Fruit fly (Drosophila melanogaster): Measurements from ENCODE around the gene CG16952.

The CG16952 gene

dm6 chrX:15909564-15910284, 39.7 kb downstream of the CG16952 start, which contains the start of gene CycD (continued):
- TF ChIP-seq klu (GFP tag; IDR thresholded peaks at IDR 0.05) (no peak), pzg (GFP tag; optimal IDR thresholded peaks at IDR 0.05) (peak; percentile 58), bowl (GFP tag; IDR thresholded peaks at IDR 0.05) (no peak), CG11696 (GFP tag; IDR thresholded peaks at IDR 0.05) (no peak), Opbp (GFP tag; IDR thresholded peaks at IDR 0.05; ENCODE audit: partially characterized antibody) (peak; percentile 78), bab2 (GFP tag; optimal IDR thresholded peaks at IDR 0.05) (no peak), CG15601 (tag; optimal IDR thresholded peaks at IDR 0.05) (no peak), Pdp1 (GFP tag; optimal IDR thresholded peaks at IDR 0.05) (peak; percentile 4 to 37), odd (GFP tag; optimal IDR thresholded peaks at IDR 0.05) (no peak), CG4424 (GFP tag; optimal IDR thresholded peaks at IDR 0.05) (peak; percentile 15), Camta (GFP tag; optimal IDR thresholded peaks at IDR 0.05) (no peak), H2.0 (GFP tag; IDR thresholded peaks at IDR 0.05) (peak; percentile 23; the same call in 1 of the 2 replicates), Rx (GFP tag; IDR thresholded peaks at IDR 0.05) (no peak), CG6683 (GFP tag; optimal IDR thresholded peaks at IDR 0.05) (no peak), CG16815 (GFP tag; optimal IDR thresholded peaks at IDR 0.05) (peak; percentile 6), crc (GFP tag; optimal IDR thresholded peaks at IDR 0.05) (no peak), sens (GFP tag) (peak; percentile 45), CG6813 (GFP tag; optimal IDR thresholded peaks at IDR 0.05) (no peak), Ssrp (tag; optimal IDR thresholded peaks at IDR 0.05) (peak; percentile 11), kah (GFP tag; optimal IDR thresholded peaks at IDR 0.05) (no peak), CG14710 (tag; optimal IDR thresholded peaks at IDR 0.05) (peak; percentile 53), prd (optimal IDR thresholded peaks at IDR 0.05) (no peak), prd (GFP tag; IDR thresholded peaks at IDR 0.05) (peak; percentile 63; the same call in 1 of the 3 replicates), eve (GFP tag; optimal IDR thresholded peaks at IDR 0.05) (no peak), chinmo (GFP tag; IDR thresholded peaks at IDR 0.05; ENCODE audit: partially characterized antibody) (0 out of 4 replicates have a peak, but pooled peaks have one; percentile 29), dysf (GFP tag; IDR thresholded peaks at IDR 0.05) (peak; percentile 66; the same call in 2 of the 3 replicates), Sry-β (GFP tag; optimal IDR thresholded peaks at IDR 0.05) (no peak), CG34224 (GFP tag; IDR thresholded peaks at IDR 0.05; ENCODE audit: partially characterized antibody) (no peak), knrl (GFP tag; IDR thresholded peaks at IDR 0.05; ENCODE audit: partially characterized antibody) (peak; percentile 60; the same call in 2 of the 3 replicates), gt (GFP tag; IDR thresholded peaks at IDR 0.05) (no peak), bcd (GFP tag; optimal IDR thresholded peaks at IDR 0.05) (no peak), abd-A (tag; optimal IDR thresholded peaks at IDR 0.05) (no peak), ro (GFP tag; IDR thresholded peaks at IDR 0.05) (no peak), HHEX (GFP tag; optimal IDR thresholded peaks at IDR 0.05) (no peak), Xbp1 (GFP tag; optimal IDR thresholded peaks at IDR 0.05) (peak; percentile 41), Dbx (GFP tag; IDR thresholded peaks at IDR 0.05) (peak; percentile 68; the same call in 2 of the 3 replicates), CG8089 (GFP tag; optimal IDR thresholded peaks at IDR 0.05) (no peak), CG9797 (GFP tag; optimal IDR thresholded peaks at IDR 0.05) (no peak), Sry-δ (GFP tag; optimal IDR thresholded peaks at IDR 0.05) (peak; percentile 76), HLHmδ (GFP tag; optimal IDR thresholded peaks at IDR 0.05) (no peak), CG2116 (GFP tag; optimal IDR thresholded peaks at IDR 0.05) (peak; percentile 18), Hr3 (GFP tag; optimal IDR thresholded peaks at IDR 0.05) (peak; percentile 37), Dp (GFP tag; optimal IDR thresholded peaks at IDR 0.05) (peak; percentile 14), CG2120 (GFP tag; optimal IDR thresholded peaks at IDR 0.05) (peak; percentile 14), chif (GFP tag; optimal IDR thresholded peaks at IDR 0.05) (no peak), tgo (GFP tag; IDR thresholded peaks at IDR 0.05) (peak; percentile 17; the same call in 1 of the 3 replicates), HmgZ (tag; optimal IDR thresholded peaks at IDR 0.05) (peak; percentile 0), CG3407 (GFP tag; optimal IDR thresholded peaks at IDR 0.05) (no peak), cad (GFP tag; optimal IDR thresholded peaks at IDR 0.05) (no peak)

All from whole organism, embryonic.